Worm (Caenorhabditis elegans): ENCODE measurements around the gene Y45G5AM.6.

DNA sequence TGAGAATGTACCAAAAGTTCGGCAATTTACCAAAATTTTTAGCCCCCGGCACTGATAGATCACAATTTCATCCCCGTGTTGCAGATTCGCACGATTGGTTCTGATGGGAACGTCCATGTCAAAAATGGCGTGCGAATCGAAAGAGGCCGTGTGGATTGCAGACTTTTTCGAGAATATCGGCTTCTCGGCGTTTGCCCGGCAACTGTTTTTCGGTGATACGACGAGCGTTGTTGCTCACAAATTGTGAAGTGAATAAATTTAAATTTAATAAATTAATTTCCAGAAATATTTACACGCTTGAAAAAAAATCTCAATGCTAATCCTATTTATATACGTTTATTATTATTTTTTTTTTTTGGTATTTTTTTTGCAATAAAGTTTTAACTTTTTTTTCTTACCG is 37.5 kb upstream of the Y45G5AM.6 start:
- TF ChIP-seq him-1 (tag; optimal IDR thresholded peaks at IDR 0.05) (no peak), W03F9.2 (tag; optimal IDR thresholded peaks at IDR 0.05) (no peak), dao-5 (tag; optimal IDR thresholded peaks at IDR 0.05) (no peak)

Measured in whole organism, L4/young adult.